Fruit fly (Drosophila melanogaster) whole organism, embryonic: ENCODE data around the gene N.

ENCODE experiments used
- Atf3 ChIP-seq: fragments of 200-800 bp; sonication (Bioruptor generic); optimal IDR thresholded peaks from 3 replicates; lab custom pipeline; 2016; ENCODE audit warnings: missing biosample characterization, missing genetic modification characterization
- CG10366 ChIP-seq: fragments of 200-800 bp; sonication (Bioruptor generic); IDR thresholded peaks from 2 replicates; pipeline ENCODE4 v1.3.6; 2022; ENCODE audit warnings: missing biosample characterization, missing genetic modification characterization
- CG10431 ChIP-seq: fragments of 200-800 bp; sonication (Bioruptor generic); optimal IDR thresholded peaks from 3 replicates; lab custom pipeline; 2018; ENCODE audit warnings: missing biosample characterization, mild to moderate bottlenecking, missing genetic modification characterization
- CG10543 ChIP-seq: fragments of 200-800 bp; sonication (Bioruptor generic); optimal IDR thresholded peaks from 3 replicates; lab custom pipeline; 2017; ENCODE audit warnings: missing biosample characterization, mild to moderate bottlenecking, missing genetic modification characterization, moderate library complexity
- CG13287 ChIP-seq: fragments of 200-800 bp; sonication (Bioruptor generic); IDR thresholded peaks from 2 replicates; pipeline ENCODE4 v1.3.6; 2022; ENCODE audit warnings: missing biosample characterization, missing genetic modification characterization; ENCODE audit not compliant: partially characterized antibody
- CG13775 ChIP-seq: fragments of 200-800 bp; sonication (Bioruptor generic); optimal IDR thresholded peaks from 3 replicates; lab custom pipeline; 2017; ENCODE audit warnings: missing biosample characterization, mild to moderate bottlenecking, missing genetic modification characterization
- CG16863 ChIP-seq: fragments of 200-800 bp; sonication (Bioruptor generic); optimal IDR thresholded peaks from 3 replicates; lab custom pipeline; 2016; ENCODE audit warnings: missing biosample characterization, missing genetic modification characterization
- CG17829 ChIP-seq: fragments of 200-800 bp; optimal IDR thresholded peaks from 2 replicates; lab custom pipeline; 2019; ENCODE audit warnings: missing biosample characterization, mild to moderate bottlenecking, missing genetic modification characterization, moderate library complexity
- CG2120 ChIP-seq: fragments of 200-800 bp; sonication (Bioruptor generic); optimal IDR thresholded peaks from 3 replicates; lab custom pipeline; 2016; ENCODE audit warnings: missing biosample characterization, missing genetic modification characterization
- CG2202 ChIP-seq: fragments of 200-800 bp; sonication (Bioruptor generic); optimal IDR thresholded peaks from 2 replicates; lab custom pipeline; 2018; ENCODE audit warnings: missing biosample characterization, mild to moderate bottlenecking, missing genetic modification characterization
- CG2678 ChIP-seq: fragments of 200-800 bp; sonication (Bioruptor generic); optimal IDR thresholded peaks from 3 replicates; lab custom pipeline; 2019; ENCODE audit warnings: missing biosample characterization, mild to moderate bottlenecking, missing genetic modification characterization, moderate library complexity
- CG2712 ChIP-seq: fragments of 200-800 bp; optimal IDR thresholded peaks from 3 replicates; lab custom pipeline; 2019; ENCODE audit warnings: missing biosample characterization, mild to moderate bottlenecking, missing genetic modification characterization, moderate library complexity
- CG2875 ChIP-seq: fragments of 200-800 bp; sonication (Bioruptor generic); optimal IDR thresholded peaks from 2 replicates; lab custom pipeline; 2017; ENCODE audit warnings: missing biosample characterization, mild to moderate bottlenecking, missing genetic modification characterization, missing genetic modification reagents
- CG31441 ChIP-seq: fragments of 200-800 bp; sonication (Bioruptor generic); IDR thresholded peaks from 2 replicates; pipeline ENCODE4 v1.3.6; 2022; ENCODE audit warnings: missing biosample characterization, missing genetic modification characterization
- CG3163 ChIP-seq: fragments of 200-800 bp; sonication (Bioruptor generic); optimal IDR thresholded peaks from 3 replicates; lab custom pipeline; 2016; ENCODE audit warnings: missing biosample characterization, missing genetic modification characterization
- CG32772 ChIP-seq: fragments of 200-800 bp; sonication (Bioruptor generic); IDR thresholded peaks from 2 replicates; pipeline ENCODE4 v1.3.6; 2022; ENCODE audit warnings: missing biosample characterization, missing genetic modification characterization
- CG3726 ChIP-seq: fragments of 200-800 bp; sonication (Bioruptor generic); IDR thresholded peaks from 3 replicates; pipeline ENCODE4, ENCODE4 v1.3.6; 2022; ENCODE audit warnings: missing biosample characterization, missing genetic modification characterization
- CG4854 ChIP-seq: fragments of 200-800 bp; sonication (Bioruptor generic); optimal IDR thresholded peaks from 2 replicates; lab custom pipeline; 2016; ENCODE audit warnings: missing biosample characterization, missing genetic modification characterization, inconsistent platforms
- CG9727 ChIP-seq: fragments of 200-800 bp; sonication (Bioruptor generic); optimal IDR thresholded peaks from 3 replicates; lab custom pipeline; 2017; ENCODE audit warnings: missing biosample characterization, mild to moderate bottlenecking, missing genetic modification characterization
- CG9932 ChIP-seq: fragments of 200-800 bp; sonication (Bioruptor generic); IDR thresholded peaks from 2 replicates; pipeline ENCODE4 v1.3.6; 2022; ENCODE audit warnings: missing biosample characterization, missing genetic modification characterization
- CrebB ChIP-seq: fragments of 200-800 bp; sonication (Bioruptor generic); optimal IDR thresholded peaks from 3 replicates; lab custom pipeline; 2018; ENCODE audit warnings: missing biosample characterization, mild to moderate bottlenecking, missing genetic modification characterization
- D19A ChIP-seq: fragments of 200-800 bp; optimal IDR thresholded peaks from 3 replicates; lab custom pipeline; 2019; ENCODE audit warnings: missing biosample characterization, mild to moderate bottlenecking, missing genetic modification characterization, moderate library complexity
- Dll ChIP-seq: fragments of 200-800 bp; sonication (Bioruptor generic); IDR thresholded peaks from 4 replicates; pipeline ENCODE4 v1.3.6; 2022; ENCODE audit warnings: missing biosample characterization, missing genetic modification characterization; ENCODE audit not compliant: partially characterized antibody
- E2f2 ChIP-seq: fragments of 200-800 bp; sonication (Bioruptor generic); IDR thresholded peaks from 2 replicates; pipeline ENCODE4 v1.3.6; 2022; ENCODE audit warnings: missing biosample characterization, missing genetic modification characterization
- Eip74EF ChIP-seq, 2 experiments: fragments of 200-800 bp in 1 of 2; fragments of >200 bp in 1 of 2; sonication (Bioruptor generic) in 1 of 2; optimal IDR thresholded peaks; 2 replicates each; lab custom pipeline; 2017 to 2019; ENCODE audit warnings: missing biosample characterization in 2 of 2, missing genetic modification characterization in 2 of 2, mild to moderate bottlenecking in 1 of 2, moderate library complexity in 1 of 2
- Fer1 ChIP-seq: fragments of 200-800 bp; sonication (Bioruptor generic); optimal IDR thresholded peaks from 2 replicates; lab custom pipeline; 2017; ENCODE audit warnings: missing biosample characterization, mild to moderate bottlenecking, missing genetic modification characterization
- Fer2 ChIP-seq: fragments of 200-800 bp; sonication (Bioruptor generic); optimal IDR thresholded peaks from 2 replicates; lab custom pipeline; 2018; ENCODE audit warnings: missing biosample characterization, mild to moderate bottlenecking, missing genetic modification characterization, moderate library complexity
- GATAe ChIP-seq: fragments of 200-800 bp; sonication (Bioruptor generic); conservative IDR thresholded peaks from 2 replicates; pipeline ENCODE4 v1.3.6; 2022; ENCODE audit warnings: missing biosample characterization, missing genetic modification characterization
- Gug ChIP-seq: fragments of 200-800 bp; sonication (Bioruptor generic); IDR thresholded peaks from 4 replicates; pipeline ENCODE4 v1.3.6; 2022; ENCODE audit warnings: missing biosample characterization, missing genetic modification characterization
- NC2β ChIP-seq: fragments of 200-800 bp; sonication (Bioruptor generic); optimal IDR thresholded peaks from 2 replicates; lab custom pipeline; 2016; ENCODE audit warnings: missing biosample characterization, missing genetic modification characterization
- NFAT ChIP-seq: fragments of 200-800 bp; sonication (Bioruptor generic); IDR thresholded peaks from 2 replicates; pipeline ENCODE4 v1.3.6; 2022; ENCODE audit warnings: missing biosample characterization, missing genetic modification characterization
- Sox102F ChIP-seq: fragments of 200-800 bp; sonication (Bioruptor generic); optimal IDR thresholded peaks from 2 replicates; lab custom pipeline; 2018; ENCODE audit warnings: missing biosample characterization, mild to moderate bottlenecking, missing genetic modification characterization, moderate library complexity
- Spps ChIP-seq: fragments of 200-800 bp; sonication (Bioruptor generic); optimal IDR thresholded peaks from 2 replicates; lab custom pipeline; 2018; ENCODE audit warnings: missing biosample characterization, mild to moderate bottlenecking, missing genetic modification characterization
- Usf ChIP-seq: fragments of 200-800 bp; sonication (Bioruptor generic); optimal IDR thresholded peaks from 2 replicates; lab custom pipeline; 2017; ENCODE audit warnings: missing genotype, missing biosample characterization, missing genetic modification characterization
- ab ChIP-seq: fragments of 200-800 bp; sonication (Bioruptor generic); optimal IDR thresholded peaks from 2 replicates; lab custom pipeline; 2016; ENCODE audit warnings: missing biosample characterization, missing genetic modification characterization
- ap ChIP-seq: fragments of 200-800 bp; sonication (Bioruptor generic); IDR thresholded peaks from 2 replicates; pipeline ENCODE4 v1.3.6; 2022; ENCODE audit warnings: missing biosample characterization, missing genetic modification characterization
- cas ChIP-seq: fragments of 200-800 bp; sonication (Bioruptor generic); IDR thresholded peaks from 2 replicates; pipeline ENCODE4 v1.3.6; 2022; ENCODE audit warnings: missing biosample characterization, missing genetic modification characterization
- caup ChIP-seq: fragments of 200-800 bp; sonication (Bioruptor generic); optimal IDR thresholded peaks from 3 replicates; lab custom pipeline; 2017; ENCODE audit warnings: missing biosample characterization, mild to moderate bottlenecking, missing genetic modification characterization, moderate library complexity; ENCODE audit not compliant: severe bottlenecking
- hb ChIP-seq: fragments of 200-800 bp; sonication (Bioruptor generic); IDR thresholded peaks from 3 replicates; pipeline ENCODE4 v1.3.6; 2022; ENCODE audit warnings: missing biosample characterization, missing genetic modification characterization; ENCODE audit not compliant: partially characterized antibody
- her ChIP-seq: fragments of 200-800 bp; sonication (Bioruptor generic); optimal IDR thresholded peaks from 2 replicates; lab custom pipeline; 2016; ENCODE audit warnings: missing biosample characterization, missing genetic modification characterization
- ind ChIP-seq: fragments of 200-800 bp; sonication (Bioruptor generic); optimal IDR thresholded peaks from 3 replicates; lab custom pipeline; 2016; ENCODE audit warnings: missing biosample characterization, missing genetic modification characterization
- jing ChIP-seq: fragments of 200-800 bp; sonication (Bioruptor generic); optimal IDR thresholded peaks from 2 replicates; lab custom pipeline; 2018; ENCODE audit warnings: missing biosample characterization, mild to moderate bottlenecking, missing genetic modification characterization
- pb ChIP-seq: fragments of 200-800 bp; sonication (Bioruptor generic); optimal IDR thresholded peaks from 3 replicates; lab custom pipeline; 2016; ENCODE audit warnings: missing biosample characterization, missing genetic modification characterization
- pho ChIP-seq: fragments of 200-800 bp; sonication (Bioruptor generic); optimal IDR thresholded peaks from 2 replicates; lab custom pipeline; 2016; ENCODE audit warnings: missing biosample characterization, missing genetic modification characterization
- pros ChIP-seq: fragments of 200-800 bp; sonication (Bioruptor generic); optimal IDR thresholded peaks from 3 replicates; lab custom pipeline; 2019; ENCODE audit warnings: missing biosample characterization, mild to moderate bottlenecking, missing genetic modification characterization, moderate library complexity
- pum ChIP-seq: fragments of 200-800 bp; sonication (Bioruptor generic); optimal IDR thresholded peaks from 2 replicates; lab custom pipeline; 2016; ENCODE audit warnings: missing biosample characterization, missing genetic modification characterization
- repo ChIP-seq: fragments of 200-800 bp; sonication (Bioruptor generic); optimal IDR thresholded peaks from 2 replicates; lab custom pipeline; 2016; ENCODE audit warnings: missing biosample characterization, missing genetic modification characterization
- sima ChIP-seq: fragments of 200-800 bp; sonication (Bioruptor generic); optimal IDR thresholded peaks from 2 replicates; lab custom pipeline; 2016; ENCODE audit warnings: missing biosample characterization, missing genetic modification characterization
- sob ChIP-seq: fragments of 200-800 bp; sonication (Bioruptor generic); IDR thresholded peaks from 2 replicates; pipeline ENCODE4 v1.3.6; 2022; ENCODE audit warnings: missing biosample characterization, missing genetic modification characterization
- tna ChIP-seq: fragments of 200-800 bp; sonication (Bioruptor generic); IDR thresholded peaks from 2 replicates; pipeline ENCODE4 v1.3.6; 2022; ENCODE audit warnings: missing biosample characterization, missing genetic modification characterization; ENCODE audit not compliant: partially characterized antibody
- zfh1 ChIP-seq: fragments of 200-800 bp; sonication (Bioruptor generic); IDR thresholded peaks from 3 replicates; pipeline ENCODE4 v1.3.6; 2022; ENCODE audit warnings: missing biosample characterization, missing genetic modification characterization

The N gene

DNA sequence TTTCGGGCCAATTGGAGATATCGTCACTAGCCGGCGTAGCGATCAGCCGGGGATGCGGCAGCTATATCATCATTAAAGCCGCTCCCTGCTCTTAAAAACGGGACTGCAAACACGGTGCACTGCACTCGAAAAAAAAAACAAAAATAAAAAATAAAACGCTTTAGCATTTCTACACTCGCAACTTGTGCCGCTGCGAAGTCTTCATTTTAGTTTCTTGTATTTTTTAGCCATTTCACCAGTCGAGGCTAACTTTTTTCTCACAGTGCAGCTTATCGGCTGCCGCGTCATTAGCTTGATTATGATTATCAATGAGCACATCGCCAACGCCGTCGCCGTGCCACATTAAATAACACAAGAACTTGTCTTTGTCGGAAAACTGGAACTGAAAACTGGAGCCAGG is 48.8 kb upstream of the N start (continued):
- TF ChIP-seq CG3726 (GFP tag; lab: Robert Waterston, UW) (peak; percentile 81), E2f2 (GFP tag; lab: Robert Waterston, UW) (peak; percentile 42; the same call in 1 of the 2 replicates), CG16863 (GFP tag; lab: Kevin White, UChicago) (peak; percentile 64), Sox102F (GFP tag; lab: Kevin White, UChicago) (peak; percentile 74), Fer1 (GFP tag; lab: Kevin White, UChicago) (no peak), cas (GFP tag; lab: Robert Waterston, UW) (0 out of 2 replicates have a peak, but pooled peaks have one; percentile 18), zfh1 (GFP tag; lab: Robert Waterston, UW) (peak; percentile 90), caup (GFP tag; lab: Kevin White, UChicago) (no peak), Atf3 (GFP tag; lab: Kevin White, UChicago) (peak; percentile 65), ap (GFP tag; lab: Robert Waterston, UW) (peak; percentile 62), pum (GFP tag; lab: Kevin White, UChicago) (peak; percentile 81), NFAT (GFP tag; lab: Robert Waterston, UW) (peak; percentile 38; the same call in 1 of the 2 replicates), Usf (peak; percentile 18), CG17829 (peak; percentile 32), sima (GFP tag; lab: Kevin White, UChicago) (peak; percentile 31), CG32772 (peak; percentile 70), CG9932 (GFP tag; lab: Robert Waterston, UW) (no peak), CG10543 (GFP tag; lab: Kevin White, UChicago) (no peak), CG10366 (peak; percentile 80), repo (GFP tag; lab: Kevin White, UChicago) (no peak), Gug (GFP tag; lab: Robert Waterston, UW) (peak; percentile 69), NC2β (GFP tag; lab: Kevin White, UChicago) (peak; percentile 43), CG2202 (tag; lab: Kevin White, UChicago) (peak; percentile 43), ind (GFP tag; lab: Kevin White, UChicago) (peak; percentile 24), Fer2 (tag; lab: Kevin White, UChicago) (no peak), CrebB (tag; lab: Kevin White, UChicago) (no peak), Eip74EF (GFP tag; optimal IDR thresholded peaks at IDR 0.05; lab: Kevin White, UChicago) (no peak), pros (GFP tag; lab: Kevin White, UChicago) (no peak), CG31441 (GFP tag; lab: Robert Waterston, UW) (peak; percentile 54; the same call in 1 of the 2 replicates), CG2712 (tag; lab: Kevin White, UChicago) (peak; percentile 38), jing (GFP tag; lab: Kevin White, UChicago) (peak; percentile 44), CG10431 (GFP tag; lab: Kevin White, UChicago) (no peak), Spps (no peak), Dll (no peak), tna (GFP tag; lab: Robert Waterston, UW) (no peak), ab (peak; percentile 49), CG13775 (peak; percentile 35), sob (peak; percentile 60; the same call in 1 of the 2 replicates), CG3163 (no peak), D19A (tag; lab: Kevin White, UChicago) (no peak), CG4854 (GFP tag; lab: Kevin White, UChicago) (no peak), CG9727 (GFP tag; lab: Kevin White, UChicago) (peak; percentile 40), CG2875 (GFP tag; lab: Kevin White, UChicago) (peak; percentile 54), pb (GFP tag; lab: Kevin White, UChicago) (peak; percentile 67), CG13287 (GFP tag; lab: Robert Waterston, UW) (no peak), her (GFP tag; lab: Kevin White, UChicago) (peak; percentile 56), CG2120 (peak; percentile 42), pho (no peak), hb (GFP tag; lab: Robert Waterston, UW) (no peak), GATAe (GFP tag; lab: Robert Waterston, UW) (no peak), CG2678 (tag; lab: Kevin White, UChicago) (peak; percentile 28)
